Worm (Caenorhabditis elegans) whole organism, L4 larva: Measurements from ENCODE around the gene C49C3.10.

Experiments used
- T20F7.1 ChIP-seq: fragments of 200-800 bp; sonication (Bioruptor generic); optimal IDR thresholded peaks from 2 replicates; lab custom pipeline; 2018; ENCODE audit warnings: mild to moderate bottlenecking, missing genetic modification characterization, missing compliant biosample characterization
- T26A8.4 ChIP-seq: fragments of 200-800 bp; sonication (Bioruptor generic); IDR thresholded peaks from 2 replicates; pipeline ENCODE4 v1.3.6; 2022; ENCODE audit warnings: missing genetic modification characterization, missing compliant biosample characterization
- Y105C5A.15 ChIP-seq: fragments of 200-800 bp; sonication (Bioruptor generic); IDR thresholded peaks from 2 replicates; pipeline ENCODE4 v1.3.6; 2022; ENCODE audit warnings: missing genetic modification characterization, missing compliant biosample characterization
- aha-1 ChIP-seq: fragments of 150-350 bp; peaks from one replicate; lab custom pipeline; 2014; ENCODE audit warnings: missing biosample characterization, missing genetic modification characterization
- ceh-82 ChIP-seq: sonication (generic microtip); optimal IDR thresholded peaks from 2 replicates; lab custom pipeline; 2017; ENCODE audit warnings: missing biosample characterization, missing genetic modification characterization
- ces-1 ChIP-seq: fragments of 150-350 bp; sonication (generic microtip); optimal IDR thresholded peaks from 4 replicates; lab custom pipeline; 2014; ENCODE audit warnings: missing biosample characterization, missing genetic modification reagents, missing genetic modification characterization
- ctbp-1 ChIP-seq: fragments of 200-800 bp; sonication (Bioruptor generic); IDR thresholded peaks from 2 replicates; pipeline ENCODE4 v1.3.6; 2022; ENCODE audit warnings: missing genetic modification reagents, missing genetic modification characterization, missing compliant biosample characterization
- daf-16 ChIP-seq, 3 experiments: sonication (generic microtip); optimal IDR thresholded peaks; 2 replicates each; lab custom pipeline; 2016 to 2017; ENCODE audit warnings: missing genetic modification characterization in 3 of 3, missing genetic modification reagents in 3 of 3, mild to moderate bottlenecking in 2 of 3, missing compliant biosample characterization in 2 of 3, missing biosample characterization in 1 of 3, moderate library complexity in 1 of 3
- daf-19 ChIP-seq: fragments of 200-800 bp; sonication (Bioruptor generic); conservative IDR thresholded peaks from 2 replicates; pipeline ENCODE4 v1.3.6; 2022; ENCODE audit warnings: missing genetic modification characterization, missing compliant biosample characterization
- dmd-6 ChIP-seq: fragments of 200-800 bp; sonication (Bioruptor generic); IDR thresholded peaks from 2 replicates; pipeline ENCODE4 v1.3.6; 2022; ENCODE audit warnings: missing genetic modification reagents, missing genetic modification characterization, missing compliant biosample characterization
- dmd-8 ChIP-seq: fragments of 200-800 bp; sonication (Bioruptor generic); IDR thresholded peaks from 2 replicates; pipeline ENCODE4 v1.3.6; 2022; ENCODE audit warnings: missing genetic modification characterization, missing compliant biosample characterization
- dmd-9 ChIP-seq: fragments of 200-800 bp; sonication (Bioruptor generic); IDR thresholded peaks from 2 replicates; pipeline ENCODE4 v1.3.6; 2022; ENCODE audit warnings: missing genetic modification reagents, missing genetic modification characterization, missing compliant biosample characterization
- dpl-1 ChIP-seq: fragments of 150-350 bp; optimal IDR thresholded peaks from 2 replicates; lab custom pipeline; 2014; ENCODE audit warnings: missing biosample characterization, missing genetic modification reagents, missing genetic modification characterization
- dve-1 ChIP-seq: sonication (generic microtip); optimal IDR thresholded peaks from 2 replicates; lab custom pipeline; 2017; ENCODE audit warnings: antibody characterized with exemption, mild to moderate bottlenecking, missing genetic modification characterization, missing compliant biosample characterization; ENCODE audit not compliant: insufficient read depth
- egl-27 ChIP-seq: sonication (generic microtip); optimal IDR thresholded peaks from 3 replicates; lab custom pipeline; 2017; ENCODE audit warnings: missing biosample characterization, missing genetic modification reagents, missing genetic modification characterization
- egl-43 ChIP-seq: fragments of 200-800 bp; sonication (Bioruptor generic); IDR thresholded peaks from 2 replicates; pipeline ENCODE4 v1.3.6; 2022; ENCODE audit warnings: missing genetic modification reagents, missing genetic modification characterization, missing compliant biosample characterization
- fkh-10 ChIP-seq: fragments of 150-350 bp; optimal IDR thresholded peaks from 2 replicates; lab custom pipeline; 2014; ENCODE audit warnings: missing biosample characterization, missing genetic modification reagents, missing genetic modification characterization
- hlh-11 ChIP-seq: fragments of 200-800 bp; sonication (Bioruptor generic); optimal IDR thresholded peaks from 2 replicates; lab custom pipeline; 2018; ENCODE audit warnings: mild to moderate bottlenecking, missing genetic modification characterization, missing compliant biosample characterization
- hmg-1.1 ChIP-seq: fragments of 200-800 bp; sonication (Bioruptor generic); IDR thresholded peaks from 2 replicates; pipeline ENCODE4 v1.3.6; 2022; ENCODE audit warnings: missing genetic modification reagents, missing genetic modification characterization, missing compliant biosample characterization
- lin-1 ChIP-seq: fragments of 200-800 bp; sonication (Bioruptor generic); IDR thresholded peaks from 2 replicates; pipeline ENCODE4 v1.3.6; 2022; ENCODE audit warnings: missing genetic modification reagents, missing genetic modification characterization, missing compliant biosample characterization
- lin-13 ChIP-seq: fragments of 150-350 bp; optimal IDR thresholded peaks from 2 replicates; lab custom pipeline; 2014; ENCODE audit warnings: missing biosample characterization, missing genetic modification reagents, missing genetic modification characterization
- lin-29 ChIP-seq: fragments of 200-800 bp; sonication (Bioruptor generic); IDR thresholded peaks from 2 replicates; pipeline ENCODE4 v1.3.6; 2022; ENCODE audit warnings: missing genetic modification reagents, missing genetic modification characterization, missing compliant biosample characterization
- lin-38 ChIP-seq: fragments of 200-800 bp; sonication (Bioruptor generic); IDR thresholded peaks from 2 replicates; pipeline ENCODE4 v1.3.6; 2022; ENCODE audit warnings: missing genetic modification reagents, missing genetic modification characterization, missing compliant biosample characterization
- lin-39 ChIP-seq: fragments of 150-350 bp; optimal IDR thresholded peaks from 2 replicates; lab custom pipeline; 2014; ENCODE audit warnings: missing biosample characterization, missing genetic modification reagents, missing genetic modification characterization
- lir-3 ChIP-seq: sonication (generic microtip); optimal IDR thresholded peaks from 2 replicates; lab custom pipeline; 2016; ENCODE audit warnings: mild to moderate bottlenecking, missing genetic modification characterization, missing compliant biosample characterization
- lsy-2 ChIP-seq, 2 experiments: fragments of 150-350 bp in 1 of 2; sonication (generic microtip) in 1 of 2; optimal IDR thresholded peaks; 2 replicates each; lab custom pipeline; 2014 to 2017; ENCODE audit warnings: missing biosample characterization in 2 of 2, missing genetic modification characterization in 2 of 2
- mdt-29 ChIP-seq: fragments of 200-800 bp; sonication (Bioruptor generic); IDR thresholded peaks from 2 replicates; pipeline ENCODE4 v1.3.6; 2022; ENCODE audit warnings: missing genetic modification reagents, missing genetic modification characterization, missing compliant biosample characterization
- mep-1 ChIP-seq: fragments of 150-350 bp; sonication (generic microtip); optimal IDR thresholded peaks from 3 replicates; lab custom pipeline; 2014; ENCODE audit warnings: missing biosample characterization, missing genetic modification characterization
- mes-2 ChIP-seq: sonication (generic microtip); optimal IDR thresholded peaks from 2 replicates; lab custom pipeline; 2016; ENCODE audit warnings: missing genotype, mild to moderate bottlenecking, missing genetic modification characterization, missing compliant biosample characterization; ENCODE audit not compliant: poor library complexity, severe bottlenecking
- nhr-111 ChIP-seq: fragments of 200-800 bp; sonication (Bioruptor generic); optimal IDR thresholded peaks from 2 replicates; lab custom pipeline; 2018; ENCODE audit warnings: mild to moderate bottlenecking, missing genetic modification characterization, missing compliant biosample characterization
- nhr-28 ChIP-seq: fragments of 150-350 bp; optimal IDR thresholded peaks from 2 replicates; lab custom pipeline; 2014; ENCODE audit warnings: missing biosample characterization, missing genetic modification characterization
- nhr-42 ChIP-seq: fragments of 200-800 bp; sonication (Bioruptor generic); IDR thresholded peaks from 2 replicates; pipeline ENCODE4 v1.3.6; 2022; ENCODE audit warnings: missing genetic modification characterization, missing compliant biosample characterization
- nhr-48 ChIP-seq: sonication (generic microtip); optimal IDR thresholded peaks from 2 replicates; lab custom pipeline; 2016; ENCODE audit warnings: mild to moderate bottlenecking, missing genetic modification characterization, missing compliant biosample characterization
- nhr-76 ChIP-seq: fragments of 150-350 bp; optimal IDR thresholded peaks from 2 replicates; lab custom pipeline; 2014; ENCODE audit warnings: missing biosample characterization, missing genetic modification characterization
- nhr-77 ChIP-seq: fragments of 150-350 bp; optimal IDR thresholded peaks from 2 replicates; lab custom pipeline; 2014; ENCODE audit warnings: missing biosample characterization, missing genetic modification characterization
- php-3 ChIP-seq: fragments of 200-800 bp; sonication (Bioruptor generic); IDR thresholded peaks from 2 replicates; pipeline ENCODE4 v1.3.6; 2022; ENCODE audit warnings: missing genetic modification reagents, missing genetic modification characterization, missing compliant biosample characterization
- rbr-2 ChIP-seq: sonication (generic microtip); optimal IDR thresholded peaks from 2 replicates; lab custom pipeline; 2016; ENCODE audit warnings: missing genotype, missing genetic modification characterization, missing compliant biosample characterization
- snpc-1.2 ChIP-seq: fragments of 200-800 bp; sonication (Bioruptor generic); IDR thresholded peaks from 2 replicates; pipeline ENCODE4 v1.3.6; 2022; ENCODE audit warnings: missing genetic modification reagents, missing genetic modification characterization, missing compliant biosample characterization
- tra-1 ChIP-seq: fragments of 200-800 bp; sonication (Bioruptor generic); IDR thresholded peaks from 2 replicates; pipeline ENCODE4 v1.3.6; 2022; ENCODE audit warnings: missing genetic modification reagents, missing genetic modification characterization, missing compliant biosample characterization
- unc-130 ChIP-seq: sonication (generic microtip); optimal IDR thresholded peaks from 2 replicates; lab custom pipeline; 2016; ENCODE audit warnings: missing genetic modification reagents, missing genetic modification characterization, missing compliant biosample characterization
- unc-39 ChIP-seq: sonication (generic microtip); optimal IDR thresholded peaks from 2 replicates; lab custom pipeline; 2017; ENCODE audit warnings: missing biosample characterization, missing genetic modification characterization
- zip-2 ChIP-seq: fragments of 150-350 bp; optimal IDR thresholded peaks from 2 replicates; lab custom pipeline; 2014; ENCODE audit warnings: missing biosample characterization, missing genetic modification characterization

The C49C3.10 gene

ce11 chrIV:17332261-17332660 is 6.5 kb downstream of the C49C3.10 start, which contains the start of gene C49C3.7:
TSS of gene C49C3.7 (plus strand) at chrIV:17332561.
- no peak for TF ChIP-seq nhr-42 (GFP tag; lab: Robert Waterston, UW)
- peak; percentile 86 for TF ChIP-seq aha-1 (tag; lab: Kevin White, UChicago)
- no peak for TF ChIP-seq unc-130 (GFP tag; lab: Kevin White, UChicago)
- TF ChIP-seq lin-38 (GFP tag; lab: Robert Waterston, UW), result no peak

ce11 chrIV:17331100-17331577 is 7.6 kb downstream of the C49C3.10 start, which contains the start of gene C49C3.6:
TSS of gene C49C3.6 (plus strand) at chrIV:17331527.
- no peak for TF ChIP-seq nhr-76
- no peak for TF ChIP-seq egl-27 (tag; lab: Kevin White, UChicago)
- peak; percentile 28 for TF ChIP-seq mes-2 (tag; lab: Kevin White, UChicago)
- TF ChIP-seq lsy-2 (tag; optimal IDR thresholded peaks at IDR 0.05; lab: Kevin White, UChicago), result peak in 1 of 2 experiments; percentile 42
- no peak for TF ChIP-seq dmd-9 (GFP tag; lab: Robert Waterston, UW)
- TF ChIP-seq lin-38 (GFP tag; lab: Robert Waterston, UW), result peak; percentile 72
- TF ChIP-seq snpc-1.2 (GFP tag; lab: Robert Waterston, UW), result peak; percentile 61; the same call in 1 of the 2 replicates
- TF ChIP-seq daf-16 (GFP tag; optimal IDR thresholded peaks at IDR 0.05; lab: Kevin White, UChicago), result no peak
- peak; percentile 1 for TF ChIP-seq daf-16 (tag; optimal IDR thresholded peaks at IDR 0.05; lab: Kevin White, UChicago)
- TF ChIP-seq php-3 (GFP tag; lab: Robert Waterston, UW), result no peak
- TF ChIP-seq ctbp-1, result no peak
- no peak for TF ChIP-seq ceh-82 (tag; lab: Kevin White, UChicago)
- TF ChIP-seq mep-1 (tag; lab: Kevin White, UChicago), result no peak

- TF ChIP-seq dve-1 (tag; lab: Kevin White, UChicago) (peak; percentile 15), nhr-48 (tag; lab: Kevin White, UChicago) (no peak), dmd-8 (GFP tag; lab: Robert Waterston, UW) (no peak), daf-16 (GFP tag; optimal IDR thresholded peaks at IDR 0.05; lab: Kevin White, UChicago) (no peak), daf-16 (tag; optimal IDR thresholded peaks at IDR 0.05; lab: Kevin White, UChicago) (peak; percentile 3), lin-1 (GFP tag; lab: Robert Waterston, UW) (no peak), daf-19 (GFP tag; lab: Robert Waterston, UW) (no peak), lin-13 (GFP tag; lab: Kevin White, UChicago) (no peak), mes-2 (tag; lab: Kevin White, UChicago) (peak; percentile 29), hlh-11 (tag; lab: Kevin White, UChicago) (no peak), hmg-1.1 (GFP tag; lab: Robert Waterston, UW) (peak; percentile 41; the same call in 1 of the 2 replicates)
These were observed 9.9 kb downstream of the C49C3.10 start, which contains the start of gene ceh-88 for ce11 chrIV:17328834-17329233. TSS of gene ceh-88 (plus strand) at chrIV:17329188.

- no peak for TF ChIP-seq unc-130 (GFP tag; lab: Kevin White, UChicago)
- TF ChIP-seq zip-2 (tag; lab: Kevin White, UChicago), result no peak
- no peak for TF ChIP-seq mep-1 (tag; lab: Kevin White, UChicago)
- TF ChIP-seq nhr-111 (GFP tag; lab: Kevin White, UChicago), result no peak
- TF ChIP-seq tra-1 (GFP tag; lab: Robert Waterston, UW), result no peak
- peak; percentile 28; the same call in 1 of the 2 replicates for TF ChIP-seq dmd-6 (GFP tag; lab: Robert Waterston, UW)
- TF ChIP-seq Y105C5A.15, result no peak
- TF ChIP-seq T20F7.1 (GFP tag; lab: Kevin White, UChicago), result no peak
- TF ChIP-seq lir-3 (tag; lab: Kevin White, UChicago), result no peak
- TF ChIP-seq nhr-28, result peak; percentile 79
- TF ChIP-seq dmd-8 (GFP tag; lab: Robert Waterston, UW), result no peak
- no peak for TF ChIP-seq lin-39 (tag; lab: Kevin White, UChicago)
- TF ChIP-seq T26A8.4 (GFP tag; lab: Robert Waterston, UW), result no peak
- no peak for TF ChIP-seq daf-16 (GFP tag; optimal IDR thresholded peaks at IDR 0.05; lab: Kevin White, UChicago)
- TF ChIP-seq daf-16 (tag; optimal IDR thresholded peaks at IDR 0.05; lab: Kevin White, UChicago), result peak; percentile 35
- no peak for TF ChIP-seq dpl-1 (GFP tag; lab: Kevin White, UChicago)
- TF ChIP-seq unc-39 (tag; lab: Kevin White, UChicago), result no peak
- no peak for TF ChIP-seq fkh-10 (GFP tag; lab: Kevin White, UChicago)
- no peak for TF ChIP-seq lin-38 (GFP tag; lab: Robert Waterston, UW)
- TF ChIP-seq ctbp-1, result no peak
- no peak for TF ChIP-seq mdt-29 (GFP tag; lab: Robert Waterston, UW)
- no peak for TF ChIP-seq ces-1 (GFP tag; lab: Kevin White, UChicago)
- no peak for TF ChIP-seq lin-29 (GFP tag; lab: Robert Waterston, UW)
- peak; percentile 7 for TF ChIP-seq hlh-11 (tag; lab: Kevin White, UChicago)
- TF ChIP-seq nhr-76, result no peak
- TF ChIP-seq rbr-2, result no peak
- no peak for TF ChIP-seq egl-43 (GFP tag; lab: Robert Waterston, UW)
- no peak for TF ChIP-seq nhr-48 (tag; lab: Kevin White, UChicago)
- TF ChIP-seq nhr-77, result no peak
These were observed 18.3 kb downstream of the C49C3.10 start, which contains the start of gene C49C3.4 for ce11 chrIV:17320445-17320844. TSS of gene C49C3.4 (plus strand) at chrIV:17320795.
